Worm (Caenorhabditis elegans) whole organism, L1 larva: ENCODE data around the gene Y37E11B.5.
A peak's percentile ranks its signal among the peaks of the same experiment; 100 is the strongest.

Source experiments
- ama-1 ChIP-seq: fragments of 150-350 bp; optimal IDR thresholded peaks from 2 replicates; lab custom pipeline; 2014
- fkh-10 ChIP-seq: sonication (generic microtip); optimal IDR thresholded peaks from 2 replicates; lab custom pipeline; 2017; ENCODE audit warnings: missing biosample characterization, missing genetic modification reagents, missing genetic modification characterization
- fos-1 ChIP-seq: fragments of 150-350 bp; optimal IDR thresholded peaks from 2 replicates; lab custom pipeline; 2014; ENCODE audit warnings: missing biosample characterization, missing genetic modification characterization
- lin-35 ChIP-seq, 2 experiments: fragments of 150-350 bp; optimal IDR thresholded peaks; 2 replicates each; lab custom pipeline; 2014; ENCODE audit warnings: missing biosample characterization in 2 of 2, missing genetic modification characterization in 2 of 2, missing genetic modification reagents in 2 of 2
- lsy-2 ChIP-seq, 2 experiments: fragments of 150-350 bp; optimal IDR thresholded peaks; 2 replicates each; lab custom pipeline; 2014; ENCODE audit warnings: missing biosample characterization in 2 of 2, missing genetic modification characterization in 2 of 2
- nhr-237 ChIP-seq: fragments of 150-350 bp; optimal IDR thresholded peaks from 2 replicates; lab custom pipeline; 2014; ENCODE audit warnings: missing biosample characterization, missing genetic modification characterization
- nhr-76 ChIP-seq: sonication (generic microtip); optimal IDR thresholded peaks from 2 replicates; lab custom pipeline; 2017; ENCODE audit warnings: missing biosample characterization, missing genetic modification characterization
- zag-1 ChIP-seq: fragments of 150-350 bp; optimal IDR thresholded peaks from 2 replicates; lab custom pipeline; 2014; ENCODE audit warnings: missing biosample characterization, missing genetic modification characterization

DNA sequence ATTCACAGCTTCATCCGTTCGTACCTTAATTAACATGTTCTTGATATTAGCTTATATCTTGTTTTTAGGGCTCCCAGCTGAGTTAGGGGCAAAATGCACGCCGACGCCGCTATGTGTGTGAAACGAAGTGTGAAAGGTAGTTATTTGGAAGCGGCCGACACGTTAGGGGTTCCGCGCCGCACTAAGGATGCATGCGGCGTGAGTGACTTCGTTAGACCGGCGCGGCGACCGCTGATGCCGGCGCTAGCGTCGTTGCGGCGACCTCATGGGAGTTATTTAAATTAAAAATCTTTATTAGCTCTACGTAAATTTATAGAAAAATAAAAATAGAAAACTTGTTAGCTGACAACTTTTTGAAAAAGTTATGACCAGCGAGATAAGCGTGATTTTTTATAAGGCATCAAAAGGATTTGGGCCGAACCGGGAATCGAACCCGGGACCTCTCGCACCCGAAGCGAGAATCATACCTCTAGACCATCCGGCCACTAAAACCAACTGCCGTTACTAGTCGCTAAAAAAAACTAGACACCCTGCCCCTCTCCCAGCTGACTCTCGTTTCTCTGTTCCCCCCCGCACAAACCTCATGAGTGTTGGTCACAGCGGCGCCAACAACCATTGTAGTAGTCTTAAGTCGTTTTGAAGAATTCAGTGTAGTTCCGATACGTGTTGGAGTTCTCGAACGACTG is 46.4 kb downstream of the Y37E11B.5 start:
- TF ChIP-seq nhr-76 = no peak
- peak; percentile 51 to 56 for TF ChIP-seq lin-35 (GFP tag; optimal IDR thresholded peaks at IDR 0.05; lab: Kevin White, UChicago)
- no peak for TF ChIP-seq ama-1 (lab: Kevin White, UChicago)
- peak; percentile 51 for TF ChIP-seq fos-1 (tag; lab: Kevin White, UChicago)
- no peak for TF ChIP-seq nhr-237 (tag; lab: Kevin White, UChicago)
- TF ChIP-seq lsy-2 (tag; optimal IDR thresholded peaks at IDR 0.05; lab: Kevin White, UChicago) = peak; percentile 34 to 71
- TF ChIP-seq zag-1 (tag; lab: Kevin White, UChicago) = no peak
- peak; percentile 16 for TF ChIP-seq fkh-10 (GFP tag; lab: Kevin White, UChicago)
